Worm (Caenorhabditis elegans) whole organism, L4 larva: Measurements from ENCODE around the gene ZK863.1.

Source experiments
- D1046.2 ChIP-seq: fragments of 200-800 bp; sonication (Bioruptor generic); IDR thresholded peaks from 2 replicates; pipeline ENCODE4 v1.3.6; 2022; ENCODE audit warnings: missing genetic modification characterization, missing compliant biosample characterization
- R02D3.7 ChIP-seq: fragments of 150-350 bp; sonication (generic microtip); optimal IDR thresholded peaks from 3 replicates; lab custom pipeline; 2014; ENCODE audit warnings: missing biosample characterization, missing genetic modification characterization
- ceh-44 ChIP-seq: fragments of 200-800 bp; sonication (Bioruptor generic); IDR thresholded peaks from 2 replicates; pipeline ENCODE4 v1.3.6; 2022; ENCODE audit warnings: missing genetic modification reagents, missing genetic modification characterization, missing compliant biosample characterization
- hif-1 ChIP-seq, 2 experiments: sonication (generic microtip); optimal IDR thresholded peaks; 2 replicates each; lab custom pipeline; 2016 to 2017; ENCODE audit warnings: missing compliant biosample characterization in 2 of 2, missing genetic modification characterization in 2 of 2, missing genetic modification reagents in 2 of 2, missing genotype in 2 of 2, mild to moderate bottlenecking in 1 of 2
- hlh-30 ChIP-seq: sonication (generic microtip); optimal IDR thresholded peaks from 2 replicates; lab custom pipeline; 2017; ENCODE audit warnings: antibody characterized with exemption, mild to moderate bottlenecking, missing genetic modification characterization, missing compliant biosample characterization; ENCODE audit not compliant: insufficient read depth
- jun-1 ChIP-seq: fragments of 150-350 bp; optimal IDR thresholded peaks from 2 replicates; lab custom pipeline; 2014; ENCODE audit warnings: missing biosample characterization, missing genetic modification reagents, missing genetic modification characterization
- lin-39 ChIP-seq: fragments of 150-350 bp; optimal IDR thresholded peaks from 2 replicates; lab custom pipeline; 2014; ENCODE audit warnings: missing biosample characterization, missing genetic modification reagents, missing genetic modification characterization
- mep-1 ChIP-seq: fragments of 150-350 bp; sonication (generic microtip); optimal IDR thresholded peaks from 3 replicates; lab custom pipeline; 2014; ENCODE audit warnings: missing biosample characterization, missing genetic modification characterization
- nhr-237 ChIP-seq: sonication (generic microtip); optimal IDR thresholded peaks from 2 replicates; lab custom pipeline; 2017; ENCODE audit warnings: missing biosample characterization, missing genetic modification characterization
- nhr-6 ChIP-seq: fragments of 150-350 bp; optimal IDR thresholded peaks from 2 replicates; lab custom pipeline; 2014; ENCODE audit warnings: missing biosample characterization, missing genetic modification characterization
- nhr-77 ChIP-seq: fragments of 150-350 bp; optimal IDR thresholded peaks from 2 replicates; lab custom pipeline; 2014; ENCODE audit warnings: missing biosample characterization, missing genetic modification characterization
- set-16 ChIP-seq: fragments of 200-800 bp; sonication (Bioruptor generic); IDR thresholded peaks from 2 replicates; pipeline ENCODE4 v1.3.6; 2022; ENCODE audit warnings: missing genetic modification reagents, missing genetic modification characterization, missing compliant biosample characterization
- zag-1 ChIP-seq: fragments of 150-350 bp; optimal IDR thresholded peaks from 2 replicates; lab custom pipeline; 2014; ENCODE audit warnings: missing biosample characterization, missing genetic modification characterization

DNA sequence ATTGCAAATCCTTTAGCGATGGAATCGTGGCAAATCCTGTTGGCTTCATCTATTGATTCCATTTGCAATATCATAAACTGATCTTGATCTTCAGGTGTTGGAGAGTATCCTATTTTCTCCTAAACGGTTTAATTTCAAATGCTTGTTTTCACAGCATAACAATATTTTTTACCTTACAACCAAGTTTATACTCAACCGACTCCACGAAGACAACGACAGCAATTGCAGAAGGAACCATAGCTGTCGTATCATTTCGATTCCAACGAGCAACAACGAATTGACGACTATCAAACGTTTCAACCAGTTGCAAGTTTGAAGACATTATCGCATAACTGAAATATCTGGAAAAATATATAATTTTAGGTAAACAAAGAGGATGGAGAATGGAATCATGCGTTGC, 13.8 kb upstream of the ZK863.1 start, which contains the start of gene usip-1:
- no peak for TF ChIP-seq set-16 (GFP tag; lab: Robert Waterston, UW)
- no peak for TF ChIP-seq R02D3.7
- no peak for TF ChIP-seq lin-39
- TF ChIP-seq nhr-237 (tag; lab: Kevin White, UChicago): no peak
- TF ChIP-seq jun-1 (tag; lab: Kevin White, UChicago): no peak
- TF ChIP-seq hlh-30 (tag; lab: Kevin White, UChicago): no peak
- TF ChIP-seq ceh-44 (GFP tag; lab: Robert Waterston, UW): no peak
- TF ChIP-seq nhr-6: no peak
- no peak for TF ChIP-seq nhr-77
- TF ChIP-seq D1046.2 (GFP tag; lab: Robert Waterston, UW): no peak
- TF ChIP-seq hif-1 (tag; optimal IDR thresholded peaks at IDR 0.05; lab: Kevin White, UChicago): no peak
- TF ChIP-seq mep-1 (tag; lab: Kevin White, UChicago): no peak
- TF ChIP-seq zag-1 (tag; lab: Kevin White, UChicago): no peak
